Fruit fly (Drosophila melanogaster) whole organism, wandering third instar larva: ENCODE data around the gene CG33181.

Experiments used
- OdsH ChIP-seq: fragments of 200-800 bp; sonication (Bioruptor generic); optimal IDR thresholded peaks from 2 replicates; lab custom pipeline; 2016; ENCODE audit warnings: missing biosample characterization, mild to moderate bottlenecking, missing genetic modification characterization
- sage ChIP-seq: fragments of 200-800 bp; sonication (Bioruptor generic); optimal IDR thresholded peaks from 2 replicates; lab custom pipeline; 2016; ENCODE audit warnings: missing biosample characterization, mild to moderate bottlenecking, missing genetic modification characterization
- sv ChIP-seq: fragments of 200-800 bp; sonication (Bioruptor generic); optimal IDR thresholded peaks from 3 replicates; lab custom pipeline; 2016; ENCODE audit warnings: missing biosample characterization, missing genetic modification characterization

- TF ChIP-seq sv (GFP tag; lab: Kevin White, UChicago) (no peak), sage (GFP tag; lab: Kevin White, UChicago) (no peak), OdsH (no peak)
Measured at dm6 chrX:8541985-8542384, 52.8 kb downstream of the CG33181 start.
